Fruit fly (Drosophila melanogaster): Measurements from ENCODE around the gene RfC3.

- TF ChIP-seq CG32121 (GFP tag; IDR thresholded peaks at IDR 0.05): peak; percentile 67
- peak; percentile 17; the same call in 1 of the 2 replicates for TF ChIP-seq rn (GFP tag; IDR thresholded peaks at IDR 0.05)
- peak; percentile 72 for TF ChIP-seq CG8159 (tag; optimal IDR thresholded peaks at IDR 0.05)
- TF ChIP-seq CG12605 (GFP tag; IDR thresholded peaks at IDR 0.05): no peak
- peak; percentile 56 for TF ChIP-seq CG34367 (tag; optimal IDR thresholded peaks at IDR 0.05)
- TF ChIP-seq D1 (tag; optimal IDR thresholded peaks at IDR 0.05): no peak
- TF ChIP-seq CG17806 (tag; optimal IDR thresholded peaks at IDR 0.05): peak; percentile 64
- no peak for TF ChIP-seq fd96Ca (GFP tag; IDR thresholded peaks at IDR 0.05)
Observed at dm6 chr2L:10468388-10468787, 49.4 kb downstream of the RfC3 start.
